Fruit fly (Drosophila melanogaster): ENCODE measurements around the gene Rsph1.

- TF ChIP-seq psq (optimal IDR thresholded peaks at IDR 0.05): no peak
- no peak for TF ChIP-seq Dll (optimal IDR thresholded peaks at IDR 0.05)
- no peak for TF ChIP-seq pan (optimal IDR thresholded peaks at IDR 0.05)
Measured at dm6 chr2L:13227242-13227641, 44.0 kb downstream of the Rsph1 start, which contains the start of gene CG16813.

Data from whole organism.